Worm (Caenorhabditis elegans): ENCODE results near the gene F11D11.22.

Gene F11D11.22

DNA sequence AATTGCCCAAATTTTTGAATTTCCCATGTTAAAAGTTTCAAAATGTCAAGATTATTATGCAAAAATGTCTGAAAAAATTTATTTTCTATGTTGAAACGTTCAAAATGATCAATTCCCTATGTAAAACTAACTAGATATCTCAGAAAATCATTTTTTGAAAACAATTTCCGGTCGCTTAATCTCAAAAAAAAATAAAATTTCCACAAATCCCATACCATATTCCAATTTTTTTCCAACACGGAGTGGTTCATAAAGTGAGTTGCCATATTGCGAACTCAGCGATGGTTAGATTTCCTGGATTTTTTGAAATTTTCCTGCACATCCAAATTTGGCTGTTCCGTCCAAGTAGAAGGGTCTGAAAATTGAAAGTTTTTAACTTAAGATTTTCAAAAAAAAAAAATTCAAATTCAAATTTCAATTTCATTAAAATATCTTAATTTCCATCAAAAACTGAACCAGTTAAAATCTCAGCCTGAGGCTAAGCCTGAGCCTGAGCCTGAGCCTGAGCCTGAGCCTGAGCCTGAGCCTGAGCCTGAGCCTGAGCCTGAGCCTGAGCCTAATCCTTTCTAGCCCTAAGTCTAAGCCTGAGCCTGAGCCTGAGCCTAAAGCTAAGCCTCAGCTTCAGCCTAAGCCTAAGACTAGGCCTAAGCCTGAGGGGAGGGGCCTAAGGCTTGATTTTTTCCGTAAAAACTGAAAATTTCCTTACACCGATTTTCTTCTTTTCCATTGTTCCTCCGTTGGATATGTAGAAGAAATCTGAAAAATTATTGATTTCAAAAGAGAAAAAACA is 39.4 kb upstream of the F11D11.22 start:
- TF ChIP-seq F55B11.4 (tag; optimal IDR thresholded peaks at IDR 0.05; ENCODE audit: borderline replicate concordance, insufficient read depth) (no peak), him-1 (tag; optimal IDR thresholded peaks at IDR 0.05) (no peak), lir-1 (GFP tag; conservative IDR thresholded peaks at IDR 0.05) (no peak), mel-28 (tag; optimal IDR thresholded peaks at IDR 0.05; ENCODE audit: borderline replicate concordance) (no peak), F52B5.7 (tag; optimal IDR thresholded peaks at IDR 0.05) (no peak), ztf-25 (GFP tag; IDR thresholded peaks at IDR 0.05) (no peak), snpc-1.1 (tag; optimal IDR thresholded peaks at IDR 0.05; ENCODE audit: insufficient read depth) (no peak), nhr-27 (tag; optimal IDR thresholded peaks at IDR 0.05) (no peak), ceh-40 (GFP tag; IDR thresholded peaks at IDR 0.05) (no peak), ceh-27 (GFP tag; optimal IDR thresholded peaks at IDR 0.05) (no peak)

DNA sequence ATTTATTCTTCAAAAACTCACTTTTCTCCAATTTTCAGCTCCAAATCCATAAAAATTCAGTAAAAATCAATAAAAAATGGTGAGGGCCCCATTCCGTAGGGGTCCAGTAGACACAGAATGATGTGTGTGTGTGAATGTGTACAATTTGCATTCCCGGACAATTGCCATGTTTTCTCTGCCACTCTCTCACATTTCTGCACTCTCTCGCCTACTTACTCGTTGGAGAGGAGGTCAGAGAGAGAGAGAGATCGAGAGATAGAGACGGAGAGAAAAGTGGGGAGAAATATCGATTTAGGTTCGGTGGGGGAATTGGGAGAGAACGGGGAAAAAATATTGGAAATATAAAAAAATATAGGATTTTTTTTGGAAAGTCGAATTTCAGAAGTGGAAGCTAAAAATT is 38.5 kb upstream of the F11D11.22 start:
- peak; percentile 99 for TF ChIP-seq hmg-1.2 (GFP tag; IDR thresholded peaks at IDR 0.05)
- TF ChIP-seq zfh-2 (GFP tag; conservative IDR thresholded peaks at IDR 0.05): peak; percentile 71
- peak in 1 of 3 experiments; percentile 74 for TF ChIP-seq lin-35 (GFP tag; optimal IDR thresholded peaks at IDR 0.05)
- TF ChIP-seq lin-54 (GFP tag; optimal IDR thresholded peaks at IDR 0.05): peak; percentile 49
- no peak for TF ChIP-seq snpc-4 (GFP tag; optimal IDR thresholded peaks at IDR 0.05)
- peak in 3 of 4 experiments; percentile 46 to 74 (median 55) for TF ChIP-seq snpc-4 (tag; optimal IDR thresholded peaks at IDR 0.05)
- peak; percentile 51 for TF ChIP-seq snpc-3.4 (tag; optimal IDR thresholded peaks at IDR 0.05)
- TF ChIP-seq F52B5.7 (tag; optimal IDR thresholded peaks at IDR 0.05): no peak
- peak; percentile 49 for TF ChIP-seq F23B12.7 (tag; optimal IDR thresholded peaks at IDR 0.05; ENCODE audit: insufficient read depth)
- no peak for TF ChIP-seq snpc-1.1 (tag; optimal IDR thresholded peaks at IDR 0.05; ENCODE audit: insufficient read depth)

ce11 chrV:18724076-18724475 is 38.1 kb upstream of the F11D11.22 start:
- TF ChIP-seq zfh-2 (GFP tag; conservative IDR thresholded peaks at IDR 0.05) (no peak), lin-54 (GFP tag; optimal IDR thresholded peaks at IDR 0.05) (no peak)

- TF ChIP-seq hmg-1.2 (GFP tag; IDR thresholded peaks at IDR 0.05) (0 out of 2 replicates have a peak, but pooled peaks have one; percentile 22), mcd-1 (GFP tag; IDR thresholded peaks at IDR 0.05) (peak; percentile 57; the same call in 1 of the 2 replicates), hsf-1 (GFP tag; IDR thresholded peaks at IDR 0.05) (0 out of 2 replicates have a peak, but pooled peaks have one; percentile 32), zfh-2 (GFP tag; conservative IDR thresholded peaks at IDR 0.05) (peak; percentile 29; the same call in 1 of the 2 replicates), nhr-120 (GFP tag; IDR thresholded peaks at IDR 0.05) (0 out of 2 replicates have a peak, but pooled peaks have one; percentile 48)
Observed at ce11 chrV:18724810-18725209, 37.3 kb upstream of the F11D11.22 start.

- TF ChIP-seq zfh-2 (GFP tag; conservative IDR thresholded peaks at IDR 0.05) (0 out of 2 replicates have a peak, but pooled peaks have one; percentile 23), nhr-179 (tag; optimal IDR thresholded peaks at IDR 0.05) (no peak)
Observed at ce11 chrV:18725858-18726257, 36.3 kb upstream of the F11D11.22 start.

DNA sequence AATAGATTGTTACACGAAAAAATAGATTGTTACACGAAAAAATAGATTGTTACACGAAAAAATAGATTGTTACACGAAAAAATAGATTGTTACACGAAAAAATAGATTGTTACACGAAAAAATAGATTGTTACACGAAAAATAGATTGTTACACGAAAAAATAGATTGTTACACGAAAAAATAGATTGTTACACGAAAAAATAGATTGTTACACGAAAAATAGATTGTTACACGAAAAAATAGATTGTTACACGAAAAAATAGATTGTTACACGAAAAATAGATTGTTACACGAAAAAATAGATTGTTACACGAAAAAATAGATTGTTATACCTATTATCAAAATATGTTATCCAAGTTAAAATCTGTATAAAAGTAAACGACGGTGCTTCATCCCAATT is 33.9 kb upstream of the F11D11.22 start:
- peak; percentile 93 for TF ChIP-seq egrh-3 (GFP tag; IDR thresholded peaks at IDR 0.05)

- TF ChIP-seq T07F8.4 (tag; optimal IDR thresholded peaks at IDR 0.05): no peak
- TF ChIP-seq chd-7 (tag; optimal IDR thresholded peaks at IDR 0.05): no peak
- TF ChIP-seq snpc-4 (GFP tag; optimal IDR thresholded peaks at IDR 0.05): no peak
- TF ChIP-seq snpc-4 (tag; optimal IDR thresholded peaks at IDR 0.05): peak in 1 of 4 experiments; percentile 51
- peak; percentile 65 for TF ChIP-seq zfh-2 (GFP tag; conservative IDR thresholded peaks at IDR 0.05)
Observed at ce11 chrV:18729324-18729924, 32.7 kb upstream of the F11D11.22 start, which contains the start of gene asp-19. TSS of gene asp-19 (minus strand) at chrV:18729374.

Data from whole organism, young adult.